Fruit fly (Drosophila melanogaster) whole organism, adult: ENCODE results near the gene CG5861.

ENCODE experiments used
- CG11617 ChIP-seq: fragments of 200-800 bp; sonication (Bioruptor generic); optimal IDR thresholded peaks from 2 replicates; lab custom pipeline; 2017; ENCODE audit warnings: mild to moderate bottlenecking, missing biosample characterization, missing genetic modification reagents, missing genetic modification characterization
- CG12768 ChIP-seq: fragments of 200-800 bp; sonication (Bioruptor generic); optimal IDR thresholded peaks from 2 replicates; lab custom pipeline; 2017; ENCODE audit warnings: missing biosample characterization, missing genetic modification characterization, mild to moderate bottlenecking, moderate library complexity, missing genetic modification reagents
- CG14711 ChIP-seq: fragments of 200-800 bp; sonication (Bioruptor generic); optimal IDR thresholded peaks from 2 replicates; lab custom pipeline; 2018; ENCODE audit warnings: missing biosample characterization, mild to moderate bottlenecking, missing genetic modification characterization, moderate library complexity
- CG1620 ChIP-seq: fragments of 200-800 bp; sonication (Bioruptor generic); optimal IDR thresholded peaks from 2 replicates; lab custom pipeline; 2016; ENCODE audit warnings: missing biosample characterization, missing genetic modification characterization
- CG33017 ChIP-seq: fragments of 200-800 bp; sonication (Bioruptor generic); optimal IDR thresholded peaks from 2 replicates; lab custom pipeline; 2018; ENCODE audit warnings: missing biosample characterization, mild to moderate bottlenecking, missing genetic modification characterization, moderate library complexity
- CG5204 ChIP-seq: fragments of 200-800 bp; sonication (Bioruptor generic); optimal IDR thresholded peaks from 2 replicates; lab custom pipeline; 2016; ENCODE audit warnings: missing biosample characterization, missing genetic modification characterization
- CG7045 ChIP-seq: fragments of 200-800 bp; sonication (Bioruptor generic); optimal IDR thresholded peaks from 2 replicates; lab custom pipeline; 2017; ENCODE audit warnings: missing biosample characterization, mild to moderate bottlenecking, missing genetic modification characterization
- CG7101 ChIP-seq: fragments of 200-800 bp; sonication (Bioruptor generic); optimal IDR thresholded peaks from 2 replicates; lab custom pipeline; 2018; ENCODE audit warnings: missing biosample characterization, mild to moderate bottlenecking, missing genetic modification characterization, moderate library complexity
- Clk ChIP-seq: fragments of 200-800 bp; sonication (Bioruptor generic); optimal IDR thresholded peaks from 2 replicates; lab custom pipeline; 2017; ENCODE audit warnings: missing biosample characterization, missing genetic modification characterization
- Crg-1 ChIP-seq: fragments of 200-800 bp; sonication (Bioruptor generic); optimal IDR thresholded peaks from 2 replicates; lab custom pipeline; 2016; ENCODE audit warnings: missing biosample characterization, missing genetic modification characterization
- Hr96 ChIP-seq: fragments of 200-800 bp; sonication (Bioruptor generic); optimal IDR thresholded peaks from 2 replicates; lab custom pipeline; 2016; ENCODE audit warnings: missing biosample characterization, missing genetic modification characterization
- Mnt ChIP-seq: fragments of 200-800 bp; sonication (Bioruptor generic); optimal IDR thresholded peaks from 2 replicates; lab custom pipeline; 2016; ENCODE audit warnings: missing biosample characterization, mild to moderate bottlenecking, missing genetic modification characterization
- bab1 ChIP-seq: fragments of 200-800 bp; sonication (Bioruptor generic); optimal IDR thresholded peaks from 3 replicates; lab custom pipeline; 2019; ENCODE audit warnings: missing biosample characterization, mild to moderate bottlenecking, missing genetic modification characterization, moderate library complexity
- cic ChIP-seq: fragments of 200-800 bp; sonication (Bioruptor generic); optimal IDR thresholded peaks from 2 replicates; lab custom pipeline; 2017; ENCODE audit warnings: missing biosample characterization, mild to moderate bottlenecking, missing genetic modification characterization, moderate library complexity
- cnc ChIP-seq, 2 experiments: fragments of >200 bp; optimal IDR thresholded peaks; 2 replicates each; lab custom pipeline; 2017
- kay ChIP-seq: fragments of 200-800 bp; sonication (Bioruptor generic); peaks from one replicate; lab custom pipeline; 2016; ENCODE audit warnings: missing biosample characterization, missing genetic modification characterization, borderline replicate concordance
- ovo ChIP-seq: fragments of 200-800 bp; sonication (Bioruptor generic); optimal IDR thresholded peaks from 2 replicates; lab custom pipeline; 2016; ENCODE audit warnings: missing biosample characterization, missing genetic modification characterization
- pad ChIP-seq: fragments of 200-800 bp; sonication (Bioruptor generic); optimal IDR thresholded peaks from 3 replicates; lab custom pipeline; 2017; ENCODE audit warnings: missing biosample characterization, missing genetic modification characterization, mild to moderate bottlenecking, moderate library complexity, missing genetic modification reagents
- tj ChIP-seq: fragments of 200-800 bp; sonication (Bioruptor generic); optimal IDR thresholded peaks from 3 replicates; lab custom pipeline; 2017; ENCODE audit warnings: missing biosample characterization, mild to moderate bottlenecking, missing genetic modification characterization, moderate library complexity
- toe ChIP-seq: fragments of 200-800 bp; sonication (Bioruptor generic); optimal IDR thresholded peaks from 2 replicates; lab custom pipeline; 2016; ENCODE audit warnings: missing biosample characterization, missing genetic modification characterization

The CG5861 gene

dm6 chr2L:16307026-16307703 lies at the start of gene CG5861, which contains the start of gene Syx5:
CG5861 (minus strand) TSS chr2L:16307298.
Syx5 (plus strand) TSS chr2L:16307346.
- TF ChIP-seq CG33017 (peak; percentile 15), Crg-1 (GFP tag; lab: Kevin White, UChicago) (peak; percentile 35), CG5204 (GFP tag; lab: Kevin White, UChicago) (no peak), Mnt (GFP tag; lab: Kevin White, UChicago) (peak; percentile 66), bab1 (GFP tag; lab: Kevin White, UChicago) (peak; percentile 78), toe (GFP tag; lab: Kevin White, UChicago) (no peak), Clk (GFP tag; lab: Kevin White, UChicago) (peak; percentile 28), CG11617 (peak; percentile 72), CG14711 (peak; percentile 76), CG7045 (GFP tag; lab: Kevin White, UChicago) (peak; percentile 42), CG1620 (GFP tag; lab: Kevin White, UChicago) (no peak), Hr96 (no peak), kay (GFP tag; lab: Kevin White, UChicago) (no peak), cnc (optimal IDR thresholded peaks at IDR 0.05; lab: Kevin White, UChicago) (peak; percentile 46 to 65), cic (peak; percentile 59), pad (peak; percentile 55), CG7101 (tag; lab: Kevin White, UChicago) (peak; percentile 78), tj (peak; percentile 89), ovo (GFP tag; lab: Kevin White, UChicago) (peak; percentile 9), CG12768 (GFP tag; lab: Kevin White, UChicago) (peak; percentile 58)

dm6 chr2L:16356249-16357025 lies 49.3 kb upstream of the CG5861 start, which contains the start of gene CaBP1:
CaBP1 (minus strand) TSS chr2L:16356735.
- TF ChIP-seq CG1620 (GFP tag; lab: Kevin White, UChicago), result no peak
- TF ChIP-seq Crg-1 (GFP tag; lab: Kevin White, UChicago), result no peak
- no peak for TF ChIP-seq CG7045 (GFP tag; lab: Kevin White, UChicago)
- no peak for TF ChIP-seq Clk (GFP tag; lab: Kevin White, UChicago)
- TF ChIP-seq pad, result no peak
- no peak for TF ChIP-seq CG5204 (GFP tag; lab: Kevin White, UChicago)
- TF ChIP-seq cic, result no peak
- no peak for TF ChIP-seq Mnt (GFP tag; lab: Kevin White, UChicago)
- peak; percentile 10 for TF ChIP-seq kay (GFP tag; lab: Kevin White, UChicago)
- TF ChIP-seq Hr96, result no peak
- peak; percentile 69 for TF ChIP-seq tj
- TF ChIP-seq bab1 (GFP tag; lab: Kevin White, UChicago), result peak; percentile 42
- no peak for TF ChIP-seq CG12768 (GFP tag; lab: Kevin White, UChicago)
- TF ChIP-seq cnc (optimal IDR thresholded peaks at IDR 0.05; lab: Kevin White, UChicago), result no peak
- peak; percentile 86 for TF ChIP-seq CG14711
- TF ChIP-seq toe (GFP tag; lab: Kevin White, UChicago), result no peak
- no peak for TF ChIP-seq CG7101 (tag; lab: Kevin White, UChicago)
- TF ChIP-seq CG33017, result no peak
- TF ChIP-seq CG11617, result no peak
- TF ChIP-seq ovo (GFP tag; lab: Kevin White, UChicago), result no peak

- no peak for TF ChIP-seq bab1 (GFP tag; lab: Kevin White, UChicago)
- TF ChIP-seq Crg-1 (GFP tag; lab: Kevin White, UChicago), result no peak
- no peak for TF ChIP-seq CG1620 (GFP tag; lab: Kevin White, UChicago)
- TF ChIP-seq CG12768 (GFP tag; lab: Kevin White, UChicago), result no peak
- TF ChIP-seq cnc (optimal IDR thresholded peaks at IDR 0.05; lab: Kevin White, UChicago), result no peak
- no peak for TF ChIP-seq Clk (GFP tag; lab: Kevin White, UChicago)
- no peak for TF ChIP-seq CG5204 (GFP tag; lab: Kevin White, UChicago)
- no peak for TF ChIP-seq CG33017
- no peak for TF ChIP-seq CG7045 (GFP tag; lab: Kevin White, UChicago)
These were observed 46.7 kb upstream of the CG5861 start for dm6 chr2L:16353765-16354164.

dm6 chr2L:16352585-16353580 lies 45.8 kb upstream of the CG5861 start, which contains the start of the genes Hyls1, chif and CG4455:
Hyls1 (minus strand) TSS chr2L:16352628.
chif (minus strand) TSS chr2L:16352628.
CG4455 (plus strand) TSS chr2L:16352934.
- TF ChIP-seq Mnt (GFP tag; lab: Kevin White, UChicago), result peak; percentile 32
- TF ChIP-seq CG7101 (tag; lab: Kevin White, UChicago), result peak; percentile 20
- TF ChIP-seq CG1620 (GFP tag; lab: Kevin White, UChicago), result peak; percentile 44
- peak; percentile 40 for TF ChIP-seq CG11617
- TF ChIP-seq tj, result peak; percentile 7
- TF ChIP-seq ovo (GFP tag; lab: Kevin White, UChicago), result no peak
- TF ChIP-seq Hr96, result no peak
- no peak for TF ChIP-seq CG7045 (GFP tag; lab: Kevin White, UChicago)
- TF ChIP-seq pad, result peak; percentile 1
- TF ChIP-seq bab1 (GFP tag; lab: Kevin White, UChicago), result no peak
- peak; percentile 61 for TF ChIP-seq toe (GFP tag; lab: Kevin White, UChicago)
- no peak for TF ChIP-seq CG33017
- peak; percentile 30 for TF ChIP-seq CG12768 (GFP tag; lab: Kevin White, UChicago)
- TF ChIP-seq Crg-1 (GFP tag; lab: Kevin White, UChicago), result peak; percentile 39
- TF ChIP-seq kay (GFP tag; lab: Kevin White, UChicago), result peak; percentile 91
